Fruit fly (Drosophila melanogaster): ENCODE data around the gene Polr2B.

Polr2B gene

dm6 chr3R:14077026-14077425 lies 48.6 kb upstream of the Polr2B start (continued):
- TF ChIP-seq sisA (GFP tag; IDR thresholded peaks at IDR 0.05) = peak; percentile 70
- TF ChIP-seq Dad (GFP tag; optimal IDR thresholded peaks at IDR 0.05) = peak; percentile 17
- peak; percentile 34 for TF ChIP-seq Meics (GFP tag; optimal IDR thresholded peaks at IDR 0.05)
- peak; percentile 29 for TF ChIP-seq CG6254 (GFP tag; optimal IDR thresholded peaks at IDR 0.05)
- no peak for TF ChIP-seq gro (GFP tag; optimal IDR thresholded peaks at IDR 0.05)
- TF ChIP-seq prd (optimal IDR thresholded peaks at IDR 0.05) = no peak
- peak; percentile 78 for TF ChIP-seq prd (GFP tag; IDR thresholded peaks at IDR 0.05)
- TF ChIP-seq so (GFP tag; IDR thresholded peaks at IDR 0.05) = peak; percentile 52; the same call in 1 of the 3 replicates
- peak; percentile 45 for TF ChIP-seq phol (tag; optimal IDR thresholded peaks at IDR 0.05)
- TF ChIP-seq CG15269 (tag; optimal IDR thresholded peaks at IDR 0.05) = peak; percentile 50
- TF ChIP-seq fu2 (GFP tag; optimal IDR thresholded peaks at IDR 0.05) = no peak
- peak; percentile 25 for TF ChIP-seq CG10147 (GFP tag; optimal IDR thresholded peaks at IDR 0.05)
- TF ChIP-seq Sry-β (GFP tag; optimal IDR thresholded peaks at IDR 0.05) = no peak
- TF ChIP-seq unpg (GFP tag; optimal IDR thresholded peaks at IDR 0.05) = peak; percentile 26
- peak; percentile 49 for TF ChIP-seq CG7839 (tag; optimal IDR thresholded peaks at IDR 0.05)
- peak; percentile 44; the same call in 1 of the 2 replicates for TF ChIP-seq CG6689 (GFP tag; IDR thresholded peaks at IDR 0.05)
- 0 out of 2 replicates have a peak, but pooled peaks have one; percentile 20 for TF ChIP-seq CG31441 (GFP tag; IDR thresholded peaks at IDR 0.05)
- TF ChIP-seq CG4282 (GFP tag; optimal IDR thresholded peaks at IDR 0.05) = no peak
- 0 out of 2 replicates have a peak, but pooled peaks have one; percentile 19 for TF ChIP-seq danr (GFP tag; IDR thresholded peaks at IDR 0.05)
- peak; percentile 5 for TF ChIP-seq CG14710 (tag; optimal IDR thresholded peaks at IDR 0.05)
- peak; percentile 1 for TF ChIP-seq CG15011 (GFP tag; optimal IDR thresholded peaks at IDR 0.05)
- TF ChIP-seq BtbVII (GFP tag; optimal IDR thresholded peaks at IDR 0.05) = peak; percentile 35
- no peak for TF ChIP-seq grn (GFP tag; optimal IDR thresholded peaks at IDR 0.05)
- TF ChIP-seq bbx (GFP tag; IDR thresholded peaks at IDR 0.05; ENCODE audit: partially characterized antibody) = no peak
- TF ChIP-seq CG11504 (tag; optimal IDR thresholded peaks at IDR 0.05) = peak; percentile 73
- TF ChIP-seq trem (tag; optimal IDR thresholded peaks at IDR 0.05) = peak; percentile 21
- TF ChIP-seq MBD-R2 (GFP tag; IDR thresholded peaks at IDR 0.05) = 0 out of 2 replicates have a peak, but pooled peaks have one; percentile 11
- peak; percentile 13 for TF ChIP-seq Deaf1 (tag; optimal IDR thresholded peaks at IDR 0.05)
- TF ChIP-seq grau (tag; optimal IDR thresholded peaks at IDR 0.05) = peak; percentile 21
- TF ChIP-seq CG17568 (GFP tag; optimal IDR thresholded peaks at IDR 0.05) = no peak
- TF ChIP-seq CG12391 (tag; optimal IDR thresholded peaks at IDR 0.05) = no peak
- peak; percentile 38 for TF ChIP-seq CG30403 (GFP tag; optimal IDR thresholded peaks at IDR 0.05)
- peak; percentile 59 for TF ChIP-seq fd96Cb (tag; optimal IDR thresholded peaks at IDR 0.05)
- TF ChIP-seq CG12236 (GFP tag; optimal IDR thresholded peaks at IDR 0.05) = no peak
- peak in 1 of 2 experiments; percentile 55 for TF ChIP-seq Hr51 (GFP tag; optimal IDR thresholded peaks at IDR 0.05)
- no peak for TF ChIP-seq crp (GFP tag; optimal IDR thresholded peaks at IDR 0.05)
- TF ChIP-seq CG12744 (GFP tag; optimal IDR thresholded peaks at IDR 0.05) = no peak
- no peak for TF ChIP-seq CG1647 (GFP tag; optimal IDR thresholded peaks at IDR 0.05)
- TF ChIP-seq tgo (GFP tag; IDR thresholded peaks at IDR 0.05) = peak; percentile 60; the same call in 1 of the 3 replicates
- TF ChIP-seq Dip2 (GFP tag; IDR thresholded peaks at IDR 0.05) = no peak
- TF ChIP-seq CG4328 (GFP tag; optimal IDR thresholded peaks at IDR 0.05) = peak; percentile 6
- TF ChIP-seq Myb (GFP tag; optimal IDR thresholded peaks at IDR 0.05) = no peak
- TF ChIP-seq CG13424 (tag; optimal IDR thresholded peaks at IDR 0.05) = peak; percentile 34
- TF ChIP-seq Bgb (GFP tag; IDR thresholded peaks at IDR 0.05; ENCODE audit: partially characterized antibody) = no peak
- TF ChIP-seq CG3847 (GFP tag; IDR thresholded peaks at IDR 0.05) = peak; percentile 25; the same call in 1 of the 2 replicates
- TF ChIP-seq CG15514 (GFP tag; optimal IDR thresholded peaks at IDR 0.05) = peak; percentile 10
- peak; percentile 65 for TF ChIP-seq dmrt99B (tag; optimal IDR thresholded peaks at IDR 0.05)
- TF ChIP-seq CG12942 (GFP tag; optimal IDR thresholded peaks at IDR 0.05) = peak; percentile 2
- 0 out of 2 replicates have a peak, but pooled peaks have one; percentile 12 for TF ChIP-seq Rx (GFP tag; IDR thresholded peaks at IDR 0.05)
- TF ChIP-seq ranshi (GFP tag; IDR thresholded peaks at IDR 0.05) = 0 out of 2 replicates have a peak, but pooled peaks have one; percentile 56

Data from whole organism, embryonic.